Fruit fly (Drosophila melanogaster) whole organism, embryonic: ENCODE measurements around the gene Rlb1.

ENCODE experiments used
- Atf3 ChIP-seq: fragments of 200-800 bp; sonication (Bioruptor generic); optimal IDR thresholded peaks from 3 replicates; lab custom pipeline; 2016; ENCODE audit warnings: missing biosample characterization, missing genetic modification characterization
- Awh ChIP-seq: fragments of 200-800 bp; sonication (Bioruptor generic); IDR thresholded peaks from 2 replicates; pipeline ENCODE4, ENCODE4 v1.3.6; 2022; ENCODE audit warnings: missing biosample characterization, missing genetic modification characterization
- Bdp1 ChIP-seq: fragments of 200-800 bp; sonication (Bioruptor generic); optimal IDR thresholded peaks from 3 replicates; lab custom pipeline; 2016; ENCODE audit warnings: missing biosample characterization, missing genetic modification characterization
- Bteb2 ChIP-seq: fragments of 200-800 bp; sonication (Bioruptor generic); optimal IDR thresholded peaks from 2 replicates; lab custom pipeline; 2016; ENCODE audit warnings: missing biosample characterization, missing genetic modification characterization
- CG10543 ChIP-seq: fragments of 200-800 bp; sonication (Bioruptor generic); optimal IDR thresholded peaks from 3 replicates; lab custom pipeline; 2017; ENCODE audit warnings: missing biosample characterization, mild to moderate bottlenecking, missing genetic modification characterization, moderate library complexity
- CG11504 ChIP-seq: fragments of 200-800 bp; sonication (Bioruptor generic); optimal IDR thresholded peaks from 3 replicates; lab custom pipeline; 2019; ENCODE audit warnings: missing biosample characterization, mild to moderate bottlenecking, missing genetic modification characterization, moderate library complexity
- CG11560 ChIP-seq: fragments of 200-800 bp; sonication (Bioruptor generic); IDR thresholded peaks from 3 replicates; pipeline ENCODE4 v1.3.6; 2022; ENCODE audit warnings: missing biosample characterization, missing genetic modification characterization
- CG11695 ChIP-seq: fragments of 200-800 bp; sonication (Bioruptor generic); IDR thresholded peaks from 3 replicates; pipeline ENCODE4 v1.3.6; 2022; ENCODE audit warnings: missing biosample characterization, missing genetic modification characterization
- CG11696 ChIP-seq: fragments of 200-800 bp; sonication (Bioruptor generic); IDR thresholded peaks from 2 replicates; pipeline ENCODE4 v1.3.6; 2022; ENCODE audit warnings: missing biosample characterization, missing genetic modification characterization
- CG13894 ChIP-seq: fragments of 200-800 bp; sonication (Bioruptor generic); optimal IDR thresholded peaks from 3 replicates; lab custom pipeline; 2018; ENCODE audit warnings: missing biosample characterization, mild to moderate bottlenecking, missing genetic modification characterization, moderate library complexity
- CG16813 ChIP-seq: fragments of 200-800 bp; sonication (Bioruptor generic); IDR thresholded peaks from 3 replicates; pipeline ENCODE4 v1.3.6; 2022; ENCODE audit warnings: missing biosample characterization, missing genetic modification characterization; ENCODE audit not compliant: partially characterized antibody
- CG17361 ChIP-seq: fragments of 200-800 bp; sonication (Bioruptor generic); IDR thresholded peaks from 3 replicates; pipeline ENCODE4 v1.3.6; 2022; ENCODE audit warnings: missing biosample characterization, missing genetic modification characterization
- CG17612 ChIP-seq: fragments of 200-800 bp; sonication (Bioruptor generic); IDR thresholded peaks from 2 replicates; pipeline ENCODE4 v1.3.6; 2022; ENCODE audit warnings: missing biosample characterization, missing genetic modification characterization
- CG17912 ChIP-seq: fragments of 200-800 bp; sonication (Bioruptor generic); optimal IDR thresholded peaks from 2 replicates; lab custom pipeline; 2018; ENCODE audit warnings: missing biosample characterization, mild to moderate bottlenecking, missing genetic modification characterization
- CG3065 ChIP-seq: fragments of 200-800 bp; sonication (Bioruptor generic); optimal IDR thresholded peaks from 2 replicates; lab custom pipeline; 2016; ENCODE audit warnings: missing biosample characterization, missing genetic modification characterization
- CG31388 ChIP-seq: fragments of 200-800 bp; sonication (Bioruptor generic); optimal IDR thresholded peaks from 2 replicates; lab custom pipeline; 2016; ENCODE audit warnings: missing biosample characterization, missing genetic modification characterization
- CG32767 ChIP-seq: fragments of 200-800 bp; sonication (Bioruptor generic); IDR thresholded peaks from 2 replicates; pipeline ENCODE4 v1.3.6; 2022; ENCODE audit warnings: missing biosample characterization, missing genetic modification characterization
- CG3847 ChIP-seq: fragments of 200-800 bp; sonication (Bioruptor generic); IDR thresholded peaks from 2 replicates; pipeline ENCODE4 v1.3.6; 2022; ENCODE audit warnings: missing biosample characterization, missing genetic modification characterization
- CG6272 ChIP-seq: fragments of 200-800 bp; sonication (Bioruptor generic); IDR thresholded peaks from 2 replicates; pipeline ENCODE4 v1.3.6; 2022; ENCODE audit warnings: missing biosample characterization, missing genetic modification characterization
- CG6689 ChIP-seq: fragments of 200-800 bp; sonication (Bioruptor generic); IDR thresholded peaks from 2 replicates; pipeline ENCODE4 v1.3.6; 2022; ENCODE audit warnings: missing biosample characterization, missing genetic modification characterization
- CG6813 ChIP-seq: fragments of 200-800 bp; sonication (Bioruptor generic); optimal IDR thresholded peaks from 2 replicates; lab custom pipeline; 2017; ENCODE audit warnings: missing biosample characterization, missing genetic modification characterization, mild to moderate bottlenecking, moderate library complexity, missing genetic modification reagents
- CG8388 ChIP-seq: fragments of 200-800 bp; sonication (Bioruptor generic); optimal IDR thresholded peaks from 2 replicates; lab custom pipeline; 2019; ENCODE audit warnings: missing biosample characterization, mild to moderate bottlenecking, missing genetic modification characterization, moderate library complexity
- Dad ChIP-seq: fragments of 200-800 bp; sonication (Bioruptor generic); optimal IDR thresholded peaks from 3 replicates; lab custom pipeline; 2016; ENCODE audit warnings: missing biosample characterization, missing genetic modification characterization
- Eip74EF ChIP-seq, 2 experiments: fragments of 200-800 bp in 1 of 2; fragments of >200 bp in 1 of 2; sonication (Bioruptor generic) in 1 of 2; optimal IDR thresholded peaks; 2 replicates each; lab custom pipeline; 2017 to 2019; ENCODE audit warnings: missing biosample characterization in 2 of 2, missing genetic modification characterization in 2 of 2, mild to moderate bottlenecking in 1 of 2, moderate library complexity in 1 of 2
- Ets65A ChIP-seq: fragments of 200-800 bp; sonication (Bioruptor generic); peaks from one replicate; lab custom pipeline; 2016; ENCODE audit warnings: missing biosample characterization, missing genetic modification characterization
- H2.0 ChIP-seq: fragments of 200-800 bp; sonication (Bioruptor generic); IDR thresholded peaks from 2 replicates; pipeline ENCODE4 v1.3.6; 2022; ENCODE audit warnings: missing biosample characterization, missing genetic modification characterization
- MTF-1 ChIP-seq: fragments of 200-800 bp; sonication (Bioruptor generic); optimal IDR thresholded peaks from 2 replicates; lab custom pipeline; 2018; ENCODE audit warnings: missing biosample characterization, mild to moderate bottlenecking, missing genetic modification characterization, borderline replicate concordance
- NFAT ChIP-seq: fragments of 200-800 bp; sonication (Bioruptor generic); IDR thresholded peaks from 2 replicates; pipeline ENCODE4 v1.3.6; 2022; ENCODE audit warnings: missing biosample characterization, missing genetic modification characterization
- NfI ChIP-seq: fragments of 200-800 bp; sonication (Bioruptor generic); optimal IDR thresholded peaks from 3 replicates; lab custom pipeline; 2018; ENCODE audit warnings: missing biosample characterization, mild to moderate bottlenecking, missing genetic modification characterization, moderate library complexity
- Six4 ChIP-seq: fragments of 200-800 bp; sonication (Bioruptor generic); optimal IDR thresholded peaks from 2 replicates; lab custom pipeline; 2016; ENCODE audit warnings: missing biosample characterization, missing genetic modification characterization
- Sox100B ChIP-seq: fragments of 200-800 bp; sonication (Bioruptor generic); optimal IDR thresholded peaks from 3 replicates; lab custom pipeline; 2018; ENCODE audit warnings: missing biosample characterization, mild to moderate bottlenecking, missing genetic modification characterization
- Sox102F ChIP-seq: fragments of 200-800 bp; sonication (Bioruptor generic); optimal IDR thresholded peaks from 2 replicates; lab custom pipeline; 2018; ENCODE audit warnings: missing biosample characterization, mild to moderate bottlenecking, missing genetic modification characterization, moderate library complexity
- Sry-β ChIP-seq: fragments of 200-800 bp; sonication (Bioruptor generic); optimal IDR thresholded peaks from 2 replicates; lab custom pipeline; 2018; ENCODE audit warnings: missing biosample characterization, mild to moderate bottlenecking, missing genetic modification characterization, moderate library complexity
- aop ChIP-seq: fragments of 200-800 bp; sonication (Bioruptor generic); IDR thresholded peaks from 2 replicates; pipeline ENCODE4 v1.3.6; 2022; ENCODE audit warnings: missing biosample characterization, missing genetic modification characterization
- chif ChIP-seq, 2 experiments: fragments of 200-800 bp; sonication (Bioruptor generic); optimal IDR thresholded peaks; 3 replicates each; lab custom pipeline; 2016; ENCODE audit warnings: missing biosample characterization in 2 of 2, missing genetic modification characterization in 2 of 2
- dmrt99B ChIP-seq: fragments of 200-800 bp; sonication (Bioruptor generic); optimal IDR thresholded peaks from 2 replicates; lab custom pipeline; 2018; ENCODE audit warnings: missing biosample characterization, mild to moderate bottlenecking, missing genetic modification characterization, moderate library complexity
- exex ChIP-seq: fragments of 200-800 bp; sonication (Bioruptor generic); optimal IDR thresholded peaks from 4 replicates; lab custom pipeline; 2018; ENCODE audit warnings: missing biosample characterization, mild to moderate bottlenecking, missing genetic modification characterization, moderate library complexity
- fd3F ChIP-seq: fragments of 200-800 bp; sonication (Bioruptor generic); optimal IDR thresholded peaks from 2 replicates; lab custom pipeline; 2018; ENCODE audit warnings: missing biosample characterization, mild to moderate bottlenecking, missing genetic modification characterization, moderate library complexity
- gfzf ChIP-seq: fragments of 200-800 bp; sonication (Bioruptor generic); optimal IDR thresholded peaks from 2 replicates; lab custom pipeline; 2016; ENCODE audit warnings: missing biosample characterization, mild to moderate bottlenecking, missing genetic modification characterization, moderate library complexity
- hth ChIP-seq: fragments of >200 bp; optimal IDR thresholded peaks from 2 replicates; lab custom pipeline; 2017; ENCODE audit warnings: inconsistent platforms
- mld ChIP-seq: fragments of 200-800 bp; sonication (Bioruptor generic); IDR thresholded peaks from 3 replicates; pipeline ENCODE4 v1.3.6; 2022; ENCODE audit warnings: missing biosample characterization, missing genetic modification characterization; ENCODE audit not compliant: partially characterized antibody
- otp ChIP-seq: fragments of 200-800 bp; sonication (Bioruptor generic); IDR thresholded peaks from 3 replicates; pipeline ENCODE4, ENCODE4 v1.3.6; 2022; ENCODE audit warnings: missing biosample characterization, missing genetic modification characterization
- pho ChIP-seq: fragments of 200-800 bp; sonication (Bioruptor generic); optimal IDR thresholded peaks from 2 replicates; lab custom pipeline; 2016; ENCODE audit warnings: missing biosample characterization, missing genetic modification characterization
- tin ChIP-seq: fragments of 200-800 bp; sonication (Bioruptor generic); optimal IDR thresholded peaks from 3 replicates; lab custom pipeline; 2016; ENCODE audit warnings: missing biosample characterization, missing genetic modification characterization
- trem ChIP-seq: fragments of 200-800 bp; optimal IDR thresholded peaks from 3 replicates; lab custom pipeline; 2019; ENCODE audit warnings: missing biosample characterization, mild to moderate bottlenecking, missing genetic modification characterization, moderate library complexity
- trh ChIP-seq: fragments of 200-800 bp; sonication (Bioruptor generic); optimal IDR thresholded peaks from 2 replicates; lab custom pipeline; 2016; ENCODE audit warnings: missing biosample characterization, missing genetic modification characterization
- zf30C ChIP-seq: fragments of 200-800 bp; sonication (Bioruptor generic); optimal IDR thresholded peaks from 3 replicates; lab custom pipeline; 2018; ENCODE audit warnings: missing biosample characterization, mild to moderate bottlenecking, missing genetic modification characterization
- zfh1 ChIP-seq: fragments of 200-800 bp; sonication (Bioruptor generic); IDR thresholded peaks from 3 replicates; pipeline ENCODE4 v1.3.6; 2022; ENCODE audit warnings: missing biosample characterization, missing genetic modification characterization

Gene Rlb1

DNA sequence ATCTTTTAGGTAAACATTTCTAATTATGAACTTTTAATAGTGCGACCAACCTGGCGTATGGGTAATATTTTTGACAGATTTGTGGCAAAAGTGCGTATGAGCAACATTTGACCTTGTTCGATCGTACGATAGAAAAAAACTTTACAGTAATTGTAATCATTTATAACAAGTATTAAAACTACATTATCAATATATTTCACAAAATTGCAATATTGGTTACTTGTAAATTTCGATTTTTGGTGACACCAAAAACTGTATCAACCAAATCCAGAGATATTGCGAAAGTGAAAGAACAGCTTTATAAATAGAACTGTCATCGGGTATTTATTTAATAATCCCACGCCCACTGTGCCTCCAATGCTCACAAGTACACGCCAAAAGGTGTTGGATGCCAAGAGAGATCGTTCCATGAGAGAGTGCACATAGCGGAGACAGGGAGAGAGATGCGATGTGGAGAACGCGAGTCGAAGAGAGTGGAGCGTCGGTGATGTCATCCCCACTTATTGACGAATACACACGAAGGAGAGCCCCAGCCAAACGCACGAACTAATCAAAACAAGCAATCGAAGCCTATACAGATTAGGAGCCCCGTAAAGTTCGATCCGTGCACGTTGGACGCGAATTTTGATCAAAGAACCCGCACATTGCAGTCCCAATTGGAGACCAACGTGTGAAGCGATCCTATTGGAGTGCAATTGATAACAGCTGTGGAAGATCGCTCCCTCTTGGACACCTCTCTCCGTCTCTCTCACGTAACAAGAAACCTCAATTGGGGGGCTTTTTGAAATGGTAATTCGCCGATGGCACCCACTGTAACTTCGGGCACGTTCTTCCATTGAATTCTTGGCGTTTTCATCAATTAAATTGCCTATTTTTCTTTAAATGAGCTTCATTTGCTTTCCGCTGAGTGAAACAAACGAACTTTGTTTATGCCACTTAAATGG, 20.3 kb downstream of the Rlb1 start (continued):
- peak; percentile 94 for TF ChIP-seq tin (GFP tag; lab: Kevin White, UChicago)
- TF ChIP-seq CG16813 (GFP tag; lab: Robert Waterston, UW), result no peak
- peak; percentile 95 for TF ChIP-seq NfI (GFP tag; lab: Kevin White, UChicago)
- 0 out of 2 replicates have a peak, but pooled peaks have one; percentile 35 for TF ChIP-seq aop (GFP tag; lab: Robert Waterston, UW)
- TF ChIP-seq Atf3 (GFP tag; lab: Kevin White, UChicago), result peak; percentile 84
- TF ChIP-seq CG8388 (GFP tag; lab: Kevin White, UChicago), result peak; percentile 93
- TF ChIP-seq fd3F (GFP tag; lab: Kevin White, UChicago), result peak; percentile 94
- peak; percentile 99 for TF ChIP-seq CG17361 (GFP tag; lab: Robert Waterston, UW)
- TF ChIP-seq Sox102F (GFP tag; lab: Kevin White, UChicago), result peak; percentile 96
- peak; percentile 82 for TF ChIP-seq CG6272 (GFP tag; lab: Robert Waterston, UW)
- peak; percentile 90 for TF ChIP-seq CG3847 (GFP tag; lab: Robert Waterston, UW)
- TF ChIP-seq dmrt99B, result peak; percentile 98
- peak; percentile 89 to 90 for TF ChIP-seq chif (GFP tag; optimal IDR thresholded peaks at IDR 0.05; lab: Kevin White, UChicago)
- peak; percentile 67 for TF ChIP-seq CG3065 (GFP tag; lab: Kevin White, UChicago)
- TF ChIP-seq hth (lab: Kevin White, UChicago), result no peak
- peak in 1 of 2 experiments; percentile 98 for TF ChIP-seq Eip74EF (GFP tag; optimal IDR thresholded peaks at IDR 0.05; lab: Kevin White, UChicago)
- TF ChIP-seq mld (GFP tag; lab: Robert Waterston, UW), result no peak
- peak; percentile 87 for TF ChIP-seq CG13894 (tag; lab: Kevin White, UChicago)
- peak; percentile 69 for TF ChIP-seq H2.0 (GFP tag; lab: Robert Waterston, UW)
- peak; percentile 7 for TF ChIP-seq gfzf (GFP tag; lab: Kevin White, UChicago)
- peak; percentile 84 for TF ChIP-seq Bdp1
- peak; percentile 61 for TF ChIP-seq CG11696 (GFP tag; lab: Robert Waterston, UW)
- peak; percentile 94 for TF ChIP-seq CG6689 (GFP tag; lab: Robert Waterston, UW)
- peak; percentile 95 for TF ChIP-seq pho (GFP tag; lab: Kevin White, UChicago)
- no peak for TF ChIP-seq zf30C (GFP tag; lab: Kevin White, UChicago)
- TF ChIP-seq Six4, result peak; percentile 94
- peak; percentile 89 for TF ChIP-seq trh (GFP tag; lab: Kevin White, UChicago)
- peak; percentile 87 for TF ChIP-seq CG31388 (GFP tag; lab: Kevin White, UChicago)
- peak; percentile 71 for TF ChIP-seq Sry-β (GFP tag; lab: Kevin White, UChicago)
- TF ChIP-seq CG6813 (GFP tag; lab: Kevin White, UChicago), result peak; percentile 96
- peak; percentile 66; the same call in 1 of the 2 replicates for TF ChIP-seq Awh (GFP tag; lab: Robert Waterston, UW)
- TF ChIP-seq CG32767 (GFP tag; lab: Robert Waterston, UW), result peak; percentile 87
- peak; percentile 44 for TF ChIP-seq exex
- peak; percentile 92 for TF ChIP-seq Dad
- TF ChIP-seq CG17612 (GFP tag; lab: Robert Waterston, UW), result peak; percentile 33; the same call in 1 of the 2 replicates
- TF ChIP-seq trem (tag; lab: Kevin White, UChicago), result peak; percentile 82
- TF ChIP-seq Sox100B, result peak; percentile 99
- TF ChIP-seq CG11695 (GFP tag; lab: Robert Waterston, UW), result peak; percentile 94
- TF ChIP-seq MTF-1, result peak; percentile 57
- TF ChIP-seq CG10543 (GFP tag; lab: Kevin White, UChicago), result peak; percentile 98
- TF ChIP-seq CG17912 (GFP tag; lab: Kevin White, UChicago), result peak; percentile 75
- peak; percentile 83 for TF ChIP-seq zfh1 (GFP tag; lab: Robert Waterston, UW)
- peak; percentile 56 for TF ChIP-seq NFAT (GFP tag; lab: Robert Waterston, UW)
- TF ChIP-seq otp (GFP tag; lab: Robert Waterston, UW), result 0 out of 3 replicates have a peak, but pooled peaks have one; percentile 19
- TF ChIP-seq CG11504 (tag; lab: Kevin White, UChicago), result peak; percentile 97
- TF ChIP-seq CG11560 (tag; lab: Robert Waterston, UW), result peak; percentile 71
- peak; percentile 98 for TF ChIP-seq Ets65A
- peak; percentile 88 for TF ChIP-seq Bteb2 (GFP tag; lab: Kevin White, UChicago)
